Fruit fly (Drosophila melanogaster) whole organism, embryonic: ENCODE results near the gene CG1764.

ENCODE experiments used
- BtbVII ChIP-seq: fragments of 200-800 bp; sonication (Bioruptor generic); optimal IDR thresholded peaks from 3 replicates; lab custom pipeline; 2017; ENCODE audit warnings: missing biosample characterization, mild to moderate bottlenecking, missing genetic modification characterization
- CG11504 ChIP-seq: fragments of 200-800 bp; sonication (Bioruptor generic); optimal IDR thresholded peaks from 3 replicates; lab custom pipeline; 2019; ENCODE audit warnings: missing biosample characterization, mild to moderate bottlenecking, missing genetic modification characterization, moderate library complexity
- CG11695 ChIP-seq: fragments of 200-800 bp; sonication (Bioruptor generic); IDR thresholded peaks from 3 replicates; pipeline ENCODE4 v1.3.6; 2022; ENCODE audit warnings: missing biosample characterization, missing genetic modification characterization
- CG17328 ChIP-seq: fragments of 200-800 bp; sonication (Bioruptor generic); IDR thresholded peaks from 2 replicates; pipeline ENCODE4 v1.3.6; 2022; ENCODE audit warnings: missing biosample characterization, missing genetic modification characterization
- CG17359 ChIP-seq: fragments of 200-800 bp; sonication (Bioruptor generic); optimal IDR thresholded peaks from 3 replicates; lab custom pipeline; 2018; ENCODE audit warnings: missing biosample characterization, mild to moderate bottlenecking, missing genetic modification characterization, moderate library complexity
- CG17612 ChIP-seq: fragments of 200-800 bp; sonication (Bioruptor generic); IDR thresholded peaks from 2 replicates; pipeline ENCODE4 v1.3.6; 2022; ENCODE audit warnings: missing biosample characterization, missing genetic modification characterization
- CG17829 ChIP-seq: fragments of 200-800 bp; optimal IDR thresholded peaks from 2 replicates; lab custom pipeline; 2019; ENCODE audit warnings: missing biosample characterization, mild to moderate bottlenecking, missing genetic modification characterization, moderate library complexity
- CG2120 ChIP-seq: fragments of 200-800 bp; sonication (Bioruptor generic); optimal IDR thresholded peaks from 3 replicates; lab custom pipeline; 2016; ENCODE audit warnings: missing biosample characterization, missing genetic modification characterization
- CG2129 ChIP-seq: fragments of 200-800 bp; sonication (Bioruptor generic); IDR thresholded peaks from 2 replicates; pipeline ENCODE4 v1.3.6; 2022; ENCODE audit warnings: missing biosample characterization, missing genetic modification characterization; ENCODE audit not compliant: partially characterized antibody
- CG2202 ChIP-seq: fragments of 200-800 bp; sonication (Bioruptor generic); optimal IDR thresholded peaks from 2 replicates; lab custom pipeline; 2018; ENCODE audit warnings: missing biosample characterization, mild to moderate bottlenecking, missing genetic modification characterization
- CG4360 ChIP-seq: fragments of 200-800 bp; sonication (Bioruptor generic); IDR thresholded peaks from 2 replicates; pipeline ENCODE4 v1.3.6; 2022; ENCODE audit warnings: missing biosample characterization, missing genetic modification characterization
- CG6254 ChIP-seq: fragments of 200-800 bp; sonication (Bioruptor generic); optimal IDR thresholded peaks from 3 replicates; lab custom pipeline; 2017; ENCODE audit warnings: mild to moderate bottlenecking, missing biosample characterization, missing genetic modification reagents, missing genetic modification characterization
- CG9932 ChIP-seq: fragments of 200-800 bp; sonication (Bioruptor generic); IDR thresholded peaks from 2 replicates; pipeline ENCODE4 v1.3.6; 2022; ENCODE audit warnings: missing biosample characterization, missing genetic modification characterization
- Dbx ChIP-seq: fragments of 200-800 bp; sonication (Bioruptor generic); IDR thresholded peaks from 3 replicates; pipeline ENCODE4 v1.3.6; 2022; ENCODE audit warnings: missing biosample characterization, missing genetic modification characterization
- Ets65A ChIP-seq: fragments of 200-800 bp; sonication (Bioruptor generic); peaks from one replicate; lab custom pipeline; 2016; ENCODE audit warnings: missing biosample characterization, missing genetic modification characterization
- H2.0 ChIP-seq: fragments of 200-800 bp; sonication (Bioruptor generic); IDR thresholded peaks from 2 replicates; pipeline ENCODE4 v1.3.6; 2022; ENCODE audit warnings: missing biosample characterization, missing genetic modification characterization
- HLH3B ChIP-seq: fragments of 200-800 bp; sonication (Bioruptor generic); IDR thresholded peaks from 2 replicates; pipeline ENCODE4 v1.3.6; 2022; ENCODE audit warnings: missing biosample characterization, missing genetic modification characterization
- Hmx ChIP-seq: fragments of 200-800 bp; sonication (Bioruptor generic); optimal IDR thresholded peaks from 2 replicates; lab custom pipeline; 2016; ENCODE audit warnings: missing biosample characterization, missing genetic modification characterization
- Jarid2 ChIP-seq: fragments of 200-800 bp; sonication (Bioruptor generic); optimal IDR thresholded peaks from 3 replicates; lab custom pipeline; 2017; ENCODE audit warnings: mild to moderate bottlenecking, missing biosample characterization, missing genetic modification reagents, missing genetic modification characterization
- Med ChIP-seq: fragments of 200-800 bp; sonication (Bioruptor generic); peaks from one replicate; lab custom pipeline; 2016; ENCODE audit warnings: missing biosample characterization, missing genetic modification characterization, mild to moderate bottlenecking, inconsistent platforms, moderate library complexity
- Meics ChIP-seq: fragments of 200-800 bp; sonication (Bioruptor generic); optimal IDR thresholded peaks from 2 replicates; lab custom pipeline; 2017; ENCODE audit warnings: missing biosample characterization, mild to moderate bottlenecking, missing genetic modification characterization
- NC2β ChIP-seq: fragments of 200-800 bp; sonication (Bioruptor generic); optimal IDR thresholded peaks from 2 replicates; lab custom pipeline; 2016; ENCODE audit warnings: missing biosample characterization, missing genetic modification characterization
- Ravus ChIP-seq: fragments of 200-800 bp; sonication (Bioruptor generic); IDR thresholded peaks from 2 replicates; pipeline ENCODE4 v1.3.6; 2022; ENCODE audit warnings: missing biosample characterization, missing genetic modification characterization
- Sox102F ChIP-seq: fragments of 200-800 bp; sonication (Bioruptor generic); optimal IDR thresholded peaks from 2 replicates; lab custom pipeline; 2018; ENCODE audit warnings: missing biosample characterization, mild to moderate bottlenecking, missing genetic modification characterization, moderate library complexity
- Tbp ChIP-seq: fragments of >200 bp; optimal IDR thresholded peaks from 2 replicates; lab custom pipeline; 2018; ENCODE audit warnings: missing biosample characterization, missing genetic modification characterization
- Xrp1 ChIP-seq: fragments of 200-800 bp; sonication (Bioruptor generic); IDR thresholded peaks from 2 replicates; pipeline ENCODE4 v1.3.6; 2022; ENCODE audit warnings: missing biosample characterization, missing genetic modification characterization
- ap ChIP-seq: fragments of 200-800 bp; sonication (Bioruptor generic); IDR thresholded peaks from 2 replicates; pipeline ENCODE4 v1.3.6; 2022; ENCODE audit warnings: missing biosample characterization, missing genetic modification characterization
- bbx ChIP-seq: fragments of 200-800 bp; sonication (Bioruptor generic); IDR thresholded peaks from 2 replicates; pipeline ENCODE4 v1.3.6; 2022; ENCODE audit warnings: missing biosample characterization, missing genetic modification characterization; ENCODE audit not compliant: partially characterized antibody
- bsh ChIP-seq, 2 experiments: fragments of 200-800 bp; sonication (Bioruptor generic); optimal IDR thresholded peaks; 2 replicates each; lab custom pipeline; 2017 to 2018; ENCODE audit warnings: mild to moderate bottlenecking in 2 of 2, missing biosample characterization in 2 of 2, missing genetic modification characterization in 2 of 2, moderate library complexity in 1 of 2
- ci ChIP-seq: fragments of 200-800 bp; sonication (Bioruptor generic); IDR thresholded peaks from 3 replicates; pipeline ENCODE4 v1.3.6; 2022; ENCODE audit warnings: missing biosample characterization, missing genetic modification characterization
- crc ChIP-seq: fragments of 200-800 bp; sonication (Bioruptor generic); optimal IDR thresholded peaks from 2 replicates; lab custom pipeline; 2016; ENCODE audit warnings: missing biosample characterization, missing genetic modification characterization
- fu2 ChIP-seq: fragments of 200-800 bp; sonication (Bioruptor generic); optimal IDR thresholded peaks from 2 replicates; lab custom pipeline; 2016; ENCODE audit warnings: missing biosample characterization, missing genetic modification characterization
- gce ChIP-seq: fragments of 200-800 bp; sonication (Bioruptor generic); IDR thresholded peaks from 3 replicates; pipeline ENCODE4 v1.3.6; 2022; ENCODE audit warnings: missing biosample characterization, missing genetic modification characterization
- hkb ChIP-seq, 2 experiments: fragments of 200-800 bp in 1 of 2; fragments of >200 bp in 1 of 2; sonication (Bioruptor generic) in 1 of 2; IDR thresholded peaks in 1 of 2; optimal IDR thresholded peaks in 1 of 2; 2 replicates each; pipeline versions ENCODE4 v1.3.6 to Lab custom; 2017 to 2022; ENCODE audit warnings: missing biosample characterization in 1 of 2, missing genetic modification characterization in 1 of 2
- inv ChIP-seq: fragments of 200-800 bp; sonication (Bioruptor generic); IDR thresholded peaks from 2 replicates; pipeline ENCODE4 v1.3.6; 2022; ENCODE audit warnings: missing biosample characterization, missing genetic modification characterization; ENCODE audit not compliant: partially characterized antibody
- lilli ChIP-seq: fragments of 200-800 bp; sonication (Bioruptor generic); optimal IDR thresholded peaks from 3 replicates; lab custom pipeline; 2016; ENCODE audit warnings: missing biosample characterization, missing genetic modification characterization
- mam ChIP-seq: fragments of 200-800 bp; sonication (Bioruptor generic); optimal IDR thresholded peaks from 3 replicates; lab custom pipeline; 2016; ENCODE audit warnings: missing biosample characterization, missing genetic modification characterization
- prd ChIP-seq, 3 experiments: fragments of >200 bp in 2 of 3; fragments of 200-800 bp in 1 of 3; sonication (Bioruptor generic) in 1 of 3; optimal IDR thresholded peaks in 2 of 3; IDR thresholded peaks in 1 of 3; 2 replicates in 2 of 3; 3 replicates in 1 of 3; pipeline versions ENCODE4 v1.3.6 to Lab custom; 2017 to 2022; ENCODE audit warnings: missing biosample characterization in 1 of 3, missing genetic modification characterization in 1 of 3
- row ChIP-seq: fragments of 200-800 bp; sonication (Bioruptor generic); IDR thresholded peaks from 3 replicates; pipeline ENCODE4 v1.3.6; 2022; ENCODE audit warnings: missing biosample characterization, missing genetic modification characterization
- sc ChIP-seq, 3 experiments: fragments of >200 bp in 2 of 3; fragments of 200-800 bp in 1 of 3; sonication (Bioruptor generic) in 1 of 3; optimal IDR thresholded peaks; 2 replicates in 2 of 3; 3 replicates in 1 of 3; lab custom pipeline; 2017; ENCODE audit warnings: mild to moderate bottlenecking in 1 of 3, missing biosample characterization in 1 of 3, missing genetic modification characterization in 1 of 3, missing genetic modification reagents in 1 of 3
- sd ChIP-seq: fragments of 200-800 bp; sonication (Bioruptor generic); optimal IDR thresholded peaks from 3 replicates; lab custom pipeline; 2018; ENCODE audit warnings: missing biosample characterization, mild to moderate bottlenecking, missing genetic modification characterization, moderate library complexity
- slbo ChIP-seq: fragments of 200-800 bp; sonication (Bioruptor generic); IDR thresholded peaks from 2 replicates; pipeline ENCODE4 v1.3.6; 2022; ENCODE audit warnings: missing biosample characterization, missing genetic modification characterization
- sob ChIP-seq: fragments of 200-800 bp; sonication (Bioruptor generic); IDR thresholded peaks from 2 replicates; pipeline ENCODE4 v1.3.6; 2022; ENCODE audit warnings: missing biosample characterization, missing genetic modification characterization
- sug ChIP-seq: fragments of 200-800 bp; optimal IDR thresholded peaks from 2 replicates; lab custom pipeline; 2019; ENCODE audit warnings: missing biosample characterization, mild to moderate bottlenecking, missing genetic modification characterization, moderate library complexity
- ttk ChIP-seq: fragments of 200-800 bp; sonication (Bioruptor generic); IDR thresholded peaks from 2 replicates; pipeline ENCODE4 v2.1.2; 2022; ENCODE audit warnings: missing biosample characterization, missing genetic modification characterization
- wdn ChIP-seq: fragments of 200-800 bp; sonication (Bioruptor generic); IDR thresholded peaks from 2 replicates; pipeline ENCODE4 v1.3.6; 2022; ENCODE audit warnings: missing biosample characterization, missing genetic modification characterization
- yki ChIP-seq: fragments of >200 bp; optimal IDR thresholded peaks from 3 replicates; lab custom pipeline; 2018

Gene CG1764

dm6 chrX:13274429-13275095 lies 27.7 kb downstream of the CG1764 start (continued):
- TF ChIP-seq CG11504 (tag; lab: Kevin White, UChicago) = peak; percentile 78
- peak; percentile 25 for TF ChIP-seq CG6254
- no peak for TF ChIP-seq ap (GFP tag; lab: Robert Waterston, UW)
- TF ChIP-seq H2.0 (GFP tag; lab: Robert Waterston, UW) = no peak
- TF ChIP-seq CG2202 (tag; lab: Kevin White, UChicago) = peak; percentile 21
- peak; percentile 12 for TF ChIP-seq Med (GFP tag; lab: Kevin White, UChicago)
- no peak for TF ChIP-seq NC2β (GFP tag; lab: Kevin White, UChicago)
- no peak for TF ChIP-seq Hmx (GFP tag; lab: Kevin White, UChicago)
- TF ChIP-seq CG17328 (GFP tag; lab: Robert Waterston, UW) = peak; percentile 50; the same call in 1 of the 2 replicates
- no peak for TF ChIP-seq CG4360 (GFP tag; lab: Robert Waterston, UW)
- TF ChIP-seq CG17829 = peak; percentile 72
- TF ChIP-seq sd (tag; lab: Kevin White, UChicago) = no peak
- no peak for TF ChIP-seq sc (optimal IDR thresholded peaks at IDR 0.05; lab: Kevin White, UChicago)
- no peak for TF ChIP-seq sc (GFP tag; optimal IDR thresholded peaks at IDR 0.05; lab: Kevin White, UChicago)
- no peak for TF ChIP-seq bbx (GFP tag; lab: Robert Waterston, UW)
- TF ChIP-seq CG17359 (tag; lab: Kevin White, UChicago) = peak; percentile 60
- TF ChIP-seq yki (lab: Kevin White, UChicago) = no peak
- no peak for TF ChIP-seq Jarid2 (GFP tag; lab: Kevin White, UChicago)
- peak; percentile 42 for TF ChIP-seq slbo (GFP tag; lab: Robert Waterston, UW)
- no peak for TF ChIP-seq fu2
- no peak for TF ChIP-seq Ravus (GFP tag; lab: Robert Waterston, UW)

dm6 chrX:13273417-13273816 lies 28.8 kb downstream of the CG1764 start:
- TF ChIP-seq CG11695 (0 out of 3 replicates have a peak, but pooled peaks have one; percentile 37), bsh (GFP tag; optimal IDR thresholded peaks at IDR 0.05; lab: Kevin White, UChicago) (peak in 1 of 2 experiments; percentile 19), CG2129 (no peak), Med (GFP tag; lab: Kevin White, UChicago) (peak; percentile 74), crc (GFP tag; lab: Kevin White, UChicago) (no peak), HLH3B (GFP tag; lab: Robert Waterston, UW) (peak; percentile 55; the same call in 1 of the 2 replicates), slbo (GFP tag; lab: Robert Waterston, UW) (peak; percentile 42; the same call in 1 of the 2 replicates), mam (GFP tag; lab: Kevin White, UChicago) (peak; percentile 1), prd (optimal IDR thresholded peaks at IDR 0.05; lab: Kevin White, UChicago) (no peak), prd (GFP tag; IDR thresholded peaks at IDR 0.05; lab: Robert Waterston, UW) (0 out of 3 replicates have a peak, but pooled peaks have one; percentile 36), Tbp (GFP tag; lab: Kevin White, UChicago) (no peak), sob (GFP tag; lab: Robert Waterston, UW) (0 out of 2 replicates have a peak, but pooled peaks have one; percentile 11), Meics (no peak), CG6254 (no peak), inv (GFP tag; lab: Robert Waterston, UW) (no peak), gce (GFP tag; lab: Robert Waterston, UW) (0 out of 3 replicates have a peak, but pooled peaks have one; percentile 38), ci (peak; percentile 54; the same call in 2 of the 3 replicates), Xrp1 (GFP tag; lab: Robert Waterston, UW) (peak; percentile 37; the same call in 1 of the 2 replicates), CG17612 (0 out of 2 replicates have a peak, but pooled peaks have one; percentile 12), CG9932 (GFP tag; lab: Robert Waterston, UW) (peak; percentile 44), Ets65A (GFP tag; lab: Kevin White, UChicago) (peak; percentile 48), ttk (GFP tag; lab: Robert Waterston, UW) (peak; percentile 36; the same call in 1 of the 2 replicates), sug (tag; lab: Kevin White, UChicago) (peak; percentile 15), row (GFP tag; lab: Robert Waterston, UW) (peak; percentile 27; the same call in 1 of the 3 replicates), Dbx (GFP tag; lab: Robert Waterston, UW) (peak; percentile 14; the same call in 1 of the 3 replicates), CG2120 (peak; percentile 7), hkb (optimal IDR thresholded peaks at IDR 0.05; lab: Kevin White, UChicago) (no peak), hkb (GFP tag; IDR thresholded peaks at IDR 0.05; lab: Robert Waterston, UW) (0 out of 2 replicates have a peak, but pooled peaks have one; percentile 28), BtbVII (no peak), Sox102F (peak; percentile 26), wdn (0 out of 2 replicates have a peak, but pooled peaks have one; percentile 6), lilli (GFP tag; lab: Kevin White, UChicago) (peak; percentile 5)
